Worm (Caenorhabditis elegans) whole organism, L1 larva: ENCODE measurements around the gene cyp-25A3.
A peak's percentile ranks its signal among the peaks of the same experiment; 100 is the strongest.

Source experiments
- C16A3.4 ChIP-seq: fragments of 150-350 bp; optimal IDR thresholded peaks from 2 replicates; lab custom pipeline; 2014; ENCODE audit warnings: missing biosample characterization, missing genetic modification characterization
- F16B12.6 ChIP-seq: fragments of 150-350 bp; optimal IDR thresholded peaks from 2 replicates; lab custom pipeline; 2014; ENCODE audit warnings: missing biosample characterization, missing genetic modification characterization
- aly-2 ChIP-seq: fragments of 150-350 bp; optimal IDR thresholded peaks from 2 replicates; lab custom pipeline; 2014; ENCODE audit warnings: missing biosample characterization, missing genetic modification characterization
- ama-1 ChIP-seq: fragments of 150-350 bp; optimal IDR thresholded peaks from 2 replicates; lab custom pipeline; 2014
- blmp-1 ChIP-seq: fragments of 150-350 bp; optimal IDR thresholded peaks from 2 replicates; lab custom pipeline; 2014; ENCODE audit warnings: missing biosample characterization, missing genetic modification characterization
- ceh-63 ChIP-seq: fragments of 200-800 bp; sonication (Bioruptor generic); optimal IDR thresholded peaks from 2 replicates; lab custom pipeline; 2018; ENCODE audit warnings: mild to moderate bottlenecking, missing genetic modification characterization, missing compliant biosample characterization
- ceh-82 ChIP-seq, 3 experiments: fragments of 150-350 bp in 1 of 3; sonication (generic microtip) in 2 of 3; optimal IDR thresholded peaks; 2 replicates each; lab custom pipeline; 2014 to 2017; ENCODE audit warnings: missing biosample characterization in 3 of 3, missing genetic modification characterization in 3 of 3
- ceh-88 ChIP-seq: fragments of 200-800 bp; sonication (Bioruptor generic); IDR thresholded peaks from 2 replicates; pipeline ENCODE4 v1.3.6; 2022; ENCODE audit warnings: missing genetic modification characterization, missing compliant biosample characterization
- ces-1 ChIP-seq: fragments of 150-350 bp; optimal IDR thresholded peaks from 2 replicates; lab custom pipeline; 2014; ENCODE audit warnings: missing biosample characterization, missing genetic modification reagents, missing genetic modification characterization
- dpl-1 ChIP-seq, 3 experiments: fragments of 150-350 bp in 2 of 3; sonication (generic microtip) in 1 of 3; optimal IDR thresholded peaks; 2 replicates each; lab custom pipeline; 2014 to 2017; ENCODE audit warnings: missing biosample characterization in 3 of 3, missing genetic modification characterization in 3 of 3, missing genetic modification reagents in 3 of 3
- efl-1 ChIP-seq, 4 experiments: fragments of 150-350 bp; optimal IDR thresholded peaks in 3 of 4; peaks in 1 of 4; 1 replicate in 1 of 4; 2 replicates in 3 of 4; lab custom pipeline; 2014; ENCODE audit warnings: missing biosample characterization in 2 of 4, missing genetic modification characterization in 2 of 4, missing genetic modification reagents in 2 of 4
- efl-3 ChIP-seq: fragments of 200-800 bp; sonication (Bioruptor generic); optimal IDR thresholded peaks from 2 replicates; lab custom pipeline; 2018; ENCODE audit warnings: mild to moderate bottlenecking, missing genetic modification characterization, missing compliant biosample characterization
- elt-2 ChIP-seq: sonication (generic microtip); optimal IDR thresholded peaks from 2 replicates; lab custom pipeline; 2016; ENCODE audit warnings: missing genetic modification characterization, mild to moderate bottlenecking, inconsistent platforms, missing compliant biosample characterization, missing genetic modification reagents
- elt-3 ChIP-seq, 6 experiments: fragments of 150-350 bp in 1 of 6; sonication (generic microtip); optimal IDR thresholded peaks; 2 replicates each; lab custom pipeline; 2017 to 2018; ENCODE audit warnings: missing biosample characterization in 6 of 6, missing genetic modification characterization in 6 of 6, inconsistent platforms in 1 of 6
- ets-5 ChIP-seq: fragments of 200-800 bp; sonication (Bioruptor generic); IDR thresholded peaks from 2 replicates; pipeline ENCODE4 v1.3.6; 2022; ENCODE audit warnings: missing genetic modification characterization, missing compliant biosample characterization
- fkh-10 ChIP-seq: sonication (generic microtip); optimal IDR thresholded peaks from 2 replicates; lab custom pipeline; 2017; ENCODE audit warnings: missing biosample characterization, missing genetic modification reagents, missing genetic modification characterization
- fkh-4 ChIP-seq: sonication (generic microtip); optimal IDR thresholded peaks from 2 replicates; lab custom pipeline; 2016; ENCODE audit warnings: missing compliant biosample characterization, missing genetic modification characterization, borderline replicate concordance
- fkh-8 ChIP-seq: sonication (generic microtip); optimal IDR thresholded peaks from 2 replicates; lab custom pipeline; 2016; ENCODE audit warnings: mild to moderate bottlenecking, missing genetic modification characterization, missing compliant biosample characterization
- fos-1 ChIP-seq: fragments of 150-350 bp; optimal IDR thresholded peaks from 2 replicates; lab custom pipeline; 2014; ENCODE audit warnings: missing biosample characterization, missing genetic modification characterization
- grh-1 ChIP-seq: fragments of 200-800 bp; sonication (Bioruptor generic); IDR thresholded peaks from 2 replicates; pipeline ENCODE4 v1.3.6; 2022; ENCODE audit warnings: missing genetic modification reagents, missing genetic modification characterization, missing compliant biosample characterization
- hlh-17 ChIP-seq: fragments of 200-800 bp; sonication (Bioruptor generic); optimal IDR thresholded peaks from 2 replicates; lab custom pipeline; 2018; ENCODE audit warnings: missing genetic modification characterization, mild to moderate bottlenecking, missing compliant biosample characterization, moderate library complexity, borderline replicate concordance
- hpl-2 ChIP-seq: fragments of 150-350 bp; optimal IDR thresholded peaks from 2 replicates; lab custom pipeline; 2014; ENCODE audit warnings: missing biosample characterization, missing genetic modification reagents, missing genetic modification characterization
- lin-13 ChIP-seq: fragments of 150-350 bp; optimal IDR thresholded peaks from 2 replicates; lab custom pipeline; 2014; ENCODE audit warnings: missing biosample characterization, missing genetic modification reagents, missing genetic modification characterization
- lin-15B ChIP-seq: fragments of 150-350 bp; sonication (generic microtip); optimal IDR thresholded peaks from 3 replicates; lab custom pipeline; 2014; ENCODE audit warnings: missing biosample characterization, missing genetic modification characterization
- lin-35 ChIP-seq, 2 experiments: fragments of 150-350 bp; optimal IDR thresholded peaks; 2 replicates each; lab custom pipeline; 2014; ENCODE audit warnings: missing biosample characterization in 2 of 2, missing genetic modification characterization in 2 of 2, missing genetic modification reagents in 2 of 2
- lsy-2 ChIP-seq, 2 experiments: fragments of 150-350 bp; optimal IDR thresholded peaks; 2 replicates each; lab custom pipeline; 2014; ENCODE audit warnings: missing biosample characterization in 2 of 2, missing genetic modification characterization in 2 of 2
- mdl-1 ChIP-seq, 2 experiments: fragments of 150-350 bp; optimal IDR thresholded peaks; 2 replicates each; lab custom pipeline; 2014 to 2017; ENCODE audit warnings: missing biosample characterization in 2 of 2, missing genetic modification characterization in 2 of 2, inconsistent platforms in 1 of 2
- mep-1 ChIP-seq: fragments of 150-350 bp; optimal IDR thresholded peaks from 2 replicates; lab custom pipeline; 2014; ENCODE audit warnings: missing biosample characterization, missing genetic modification characterization
- nhr-19 ChIP-seq: fragments of 200-800 bp; sonication (Bioruptor generic); conservative IDR thresholded peaks from 2 replicates; pipeline ENCODE4 v1.3.6; 2022; ENCODE audit warnings: missing genetic modification characterization, missing compliant biosample characterization
- nhr-20 ChIP-seq: sonication (generic microtip); optimal IDR thresholded peaks from 2 replicates; lab custom pipeline; 2016; ENCODE audit warnings: mild to moderate bottlenecking, missing genetic modification characterization, missing compliant biosample characterization
- nhr-28 ChIP-seq: fragments of 150-350 bp; optimal IDR thresholded peaks from 2 replicates; lab custom pipeline; 2014; ENCODE audit warnings: missing biosample characterization, missing genetic modification characterization
- nhr-47 ChIP-seq: sonication (generic microtip); optimal IDR thresholded peaks from 2 replicates; lab custom pipeline; 2016; ENCODE audit warnings: mild to moderate bottlenecking, missing genetic modification characterization, moderate library complexity, missing compliant biosample characterization
- nhr-71 ChIP-seq: sonication (generic microtip); optimal IDR thresholded peaks from 2 replicates; lab custom pipeline; 2016; ENCODE audit warnings: mild to moderate bottlenecking, missing genetic modification characterization, moderate library complexity, missing compliant biosample characterization
- nhr-84 ChIP-seq: sonication (generic microtip); optimal IDR thresholded peaks from 2 replicates; lab custom pipeline; 2017; ENCODE audit warnings: missing biosample characterization, missing genetic modification characterization
- nhr-85 ChIP-seq: sonication (generic microtip); peaks from one replicate; lab custom pipeline; 2016; ENCODE audit warnings: missing genetic modification characterization, inconsistent platforms, missing compliant biosample characterization
- pax-3 ChIP-seq: fragments of 200-800 bp; sonication (Bioruptor generic); optimal IDR thresholded peaks from 2 replicates; lab custom pipeline; 2018; ENCODE audit warnings: mild to moderate bottlenecking, missing genetic modification characterization, moderate library complexity, missing compliant biosample characterization
- pqm-1 ChIP-seq: sonication (generic microtip); optimal IDR thresholded peaks from 3 replicates; lab custom pipeline; 2017; ENCODE audit warnings: missing biosample characterization, missing genetic modification characterization
- snu-23 ChIP-seq: sonication (generic microtip); optimal IDR thresholded peaks from 2 replicates; lab custom pipeline; 2016; ENCODE audit warnings: missing genetic modification characterization, missing compliant biosample characterization
- sox-4 ChIP-seq: sonication (generic microtip); optimal IDR thresholded peaks from 2 replicates; lab custom pipeline; 2016; ENCODE audit warnings: missing genetic modification characterization, missing compliant biosample characterization
- sup-37 ChIP-seq: fragments of 200-800 bp; sonication (Bioruptor generic); optimal IDR thresholded peaks from 2 replicates; lab custom pipeline; 2018; ENCODE audit warnings: mild to moderate bottlenecking, missing genetic modification characterization, missing compliant biosample characterization
- tbx-2 ChIP-seq: sonication (generic microtip); optimal IDR thresholded peaks from 2 replicates; lab custom pipeline; 2016; ENCODE audit warnings: missing genetic modification characterization, missing compliant biosample characterization
- tlp-1 ChIP-seq: fragments of 150-350 bp; optimal IDR thresholded peaks from 2 replicates; lab custom pipeline; 2014; ENCODE audit warnings: missing biosample characterization, missing genetic modification characterization
- unc-130 ChIP-seq: fragments of 150-350 bp; optimal IDR thresholded peaks from 2 replicates; lab custom pipeline; 2017; ENCODE audit warnings: missing biosample characterization, missing genetic modification characterization, inconsistent platforms
- unc-86 ChIP-seq: sonication (generic microtip); optimal IDR thresholded peaks from 2 replicates; lab custom pipeline; 2016; ENCODE audit warnings: missing genetic modification characterization, missing compliant biosample characterization
- vab-15 ChIP-seq: sonication (generic microtip); optimal IDR thresholded peaks from 2 replicates; lab custom pipeline; 2017; ENCODE audit warnings: missing genotype, mild to moderate bottlenecking, missing genetic modification characterization, missing compliant biosample characterization
- zip-4 ChIP-seq: fragments of 200-800 bp; sonication (Bioruptor generic); optimal IDR thresholded peaks from 2 replicates; lab custom pipeline; 2018; ENCODE audit warnings: mild to moderate bottlenecking, missing genetic modification characterization, moderate library complexity, missing compliant biosample characterization
- ztf-4 ChIP-seq: fragments of 150-350 bp; optimal IDR thresholded peaks from 2 replicates; lab custom pipeline; 2014; ENCODE audit warnings: missing biosample characterization, missing genetic modification characterization

Gene cyp-25A3

ce11 chrIII:3876197-3876897, 36.8 kb upstream of the cyp-25A3 start:
- peak; percentile 36 for TF ChIP-seq nhr-85 (tag; lab: Kevin White, UChicago)
- TF ChIP-seq blmp-1: peak; percentile 66
- TF ChIP-seq vab-15 (tag; lab: Kevin White, UChicago): no peak
- no peak for TF ChIP-seq nhr-28 (tag; lab: Kevin White, UChicago)
- TF ChIP-seq dpl-1 (GFP tag; optimal IDR thresholded peaks at IDR 0.05; lab: Kevin White, UChicago): no peak
- peak; percentile 30 for TF ChIP-seq nhr-71 (tag; lab: Kevin White, UChicago)
- TF ChIP-seq efl-1 (optimal IDR thresholded peaks at IDR 0.05; lab: Kevin White, UChicago): no peak
- TF ChIP-seq efl-1 (GFP tag; optimal IDR thresholded peaks at IDR 0.05 in 1 of 2; lab: Kevin White, UChicago): peak in 1 of 2 experiments; percentile 66
- peak; percentile 52 for TF ChIP-seq elt-2 (tag; lab: Kevin White, UChicago)
- no peak for TF ChIP-seq tbx-2 (tag; lab: Kevin White, UChicago)
- TF ChIP-seq fkh-4 (tag; lab: Kevin White, UChicago): no peak
- no peak for TF ChIP-seq C16A3.4
- TF ChIP-seq grh-1 (GFP tag; lab: Robert Waterston, UW): no peak
- TF ChIP-seq lin-13 (GFP tag; lab: Kevin White, UChicago): no peak
- no peak for TF ChIP-seq pqm-1 (tag; lab: Kevin White, UChicago)
- no peak for TF ChIP-seq aly-2 (tag; lab: Kevin White, UChicago)
- TF ChIP-seq lin-15B (tag; lab: Kevin White, UChicago): no peak
- TF ChIP-seq snu-23 (GFP tag; lab: Kevin White, UChicago): peak; percentile 10
- no peak for TF ChIP-seq fkh-10 (GFP tag; lab: Kevin White, UChicago)
- TF ChIP-seq hlh-17 (GFP tag; lab: Kevin White, UChicago): no peak
- TF ChIP-seq nhr-47: no peak
- TF ChIP-seq, all 84 proteins: peak for 6

ce11 chrIII:3875608-3876007, 36.1 kb upstream of the cyp-25A3 start:
- TF ChIP-seq lin-13 (GFP tag; lab: Kevin White, UChicago) (no peak), fos-1 (no peak), efl-3 (GFP tag; lab: Kevin White, UChicago) (no peak), ces-1 (no peak), F16B12.6 (tag; lab: Kevin White, UChicago) (no peak), nhr-28 (tag; lab: Kevin White, UChicago) (no peak), nhr-19 (GFP tag; lab: Robert Waterston, UW) (peak; percentile 69), lsy-2 (tag; optimal IDR thresholded peaks at IDR 0.05; lab: Kevin White, UChicago) (no peak), hpl-2 (GFP tag; lab: Kevin White, UChicago) (no peak), grh-1 (GFP tag; lab: Robert Waterston, UW) (no peak), elt-3 (tag; optimal IDR thresholded peaks at IDR 0.05; lab: Kevin White, UChicago) (peak in 2 of 6 experiments; percentile 48 to 94), unc-86 (tag; lab: Kevin White, UChicago) (no peak), sup-37 (GFP tag; lab: Kevin White, UChicago) (no peak), pax-3 (tag; lab: Kevin White, UChicago) (no peak), nhr-47 (peak; percentile 24), ztf-4 (no peak), zip-4 (no peak), blmp-1 (peak; percentile 75), sox-4 (tag; lab: Kevin White, UChicago) (no peak), ets-5 (GFP tag; lab: Robert Waterston, UW) (no peak), tlp-1 (tag; lab: Kevin White, UChicago) (no peak), nhr-20 (tag; lab: Kevin White, UChicago) (peak; percentile 79), lin-35 (GFP tag; optimal IDR thresholded peaks at IDR 0.05; lab: Kevin White, UChicago) (peak in 1 of 2 experiments; percentile 80), ceh-82 (tag; optimal IDR thresholded peaks at IDR 0.05; lab: Kevin White, UChicago) (no peak), C16A3.4 (peak; percentile 4), elt-2 (tag; lab: Kevin White, UChicago) (peak; percentile 44), ceh-63 (no peak), nhr-84 (no peak), efl-1 (optimal IDR thresholded peaks at IDR 0.05; lab: Kevin White, UChicago) (no peak), efl-1 (GFP tag; optimal IDR thresholded peaks at IDR 0.05 in 1 of 2; lab: Kevin White, UChicago) (peak in 1 of 2 experiments; percentile 85), ceh-88 (GFP tag; lab: Robert Waterston, UW) (no peak), tbx-2 (tag; lab: Kevin White, UChicago) (peak; percentile 56), ama-1 (lab: Kevin White, UChicago) (no peak), nhr-85 (tag; lab: Kevin White, UChicago) (peak; percentile 90), snu-23 (GFP tag; lab: Kevin White, UChicago) (peak; percentile 66), mdl-1 (tag; optimal IDR thresholded peaks at IDR 0.05; lab: Kevin White, UChicago) (peak in 1 of 2 experiments; percentile 68), unc-130 (peak; percentile 10), mep-1 (peak; percentile 61), fkh-8 (tag; lab: Kevin White, UChicago) (no peak), nhr-71 (tag; lab: Kevin White, UChicago) (peak; percentile 70)
